Worm (Caenorhabditis elegans) whole organism, young adult: ENCODE results near the gene srh-78.

ENCODE experiments used
- B0019.2 ChIP-seq: fragments of 200-800 bp; sonication (Bioruptor generic); conservative IDR thresholded peaks from 2 replicates; pipeline ENCODE4 v1.3.6; 2022; ENCODE audit warnings: missing genetic modification reagents, missing genetic modification characterization, missing compliant biosample characterization
- B0035.1 ChIP-seq: sonication (generic microtip); optimal IDR thresholded peaks from 2 replicates; lab custom pipeline; 2016; ENCODE audit warnings: missing genetic modification characterization, mild to moderate bottlenecking, missing compliant biosample characterization, missing genotype, missing genetic modification reagents
- D2030.7 ChIP-seq: fragments of 200-800 bp; sonication (Bioruptor generic); IDR thresholded peaks from 2 replicates; pipeline ENCODE4 v1.3.6; 2022; ENCODE audit warnings: missing genetic modification reagents, missing genetic modification characterization, missing compliant biosample characterization
- F22D6.2 ChIP-seq: sonication (generic microtip); optimal IDR thresholded peaks from 2 replicates; lab custom pipeline; 2016; ENCODE audit warnings: mild to moderate bottlenecking, missing genetic modification characterization, missing compliant biosample characterization
- F23B12.7 ChIP-seq: sonication (generic microtip); optimal IDR thresholded peaks from 2 replicates; lab custom pipeline; 2017; ENCODE audit warnings: missing genetic modification characterization, mild to moderate bottlenecking, missing compliant biosample characterization, antibody characterized with exemption, moderate library complexity; ENCODE audit not compliant: insufficient read depth
- F33H1.4 ChIP-seq: fragments of 200-800 bp; sonication (Bioruptor generic); IDR thresholded peaks from 2 replicates; pipeline ENCODE4 v1.3.6; 2022; ENCODE audit warnings: missing genetic modification reagents, missing genetic modification characterization, missing compliant biosample characterization
- F37B4.10 ChIP-seq: fragments of 200-800 bp; sonication (Bioruptor generic); IDR thresholded peaks from 2 replicates; pipeline ENCODE4 v1.3.6; 2022; ENCODE audit warnings: missing genetic modification characterization, missing compliant biosample characterization
- F52B5.7 ChIP-seq: sonication (generic microtip); optimal IDR thresholded peaks from 2 replicates; lab custom pipeline; 2016; ENCODE audit warnings: mild to moderate bottlenecking, missing genetic modification characterization, missing compliant biosample characterization
- F57A8.1 ChIP-seq: fragments of 200-800 bp; sonication (Bioruptor generic); optimal IDR thresholded peaks from 2 replicates; lab custom pipeline; 2018; ENCODE audit warnings: mild to moderate bottlenecking, missing genetic modification characterization, moderate library complexity, missing compliant biosample characterization
- K11D2.4 ChIP-seq: fragments of 200-800 bp; sonication (Bioruptor generic); IDR thresholded peaks from 2 replicates; pipeline ENCODE4 v1.3.6; 2022; ENCODE audit warnings: missing genetic modification reagents, missing genetic modification characterization, missing compliant biosample characterization
- T26A5.8 ChIP-seq: sonication (generic microtip); optimal IDR thresholded peaks from 2 replicates; lab custom pipeline; 2016; ENCODE audit warnings: missing genetic modification characterization, missing compliant biosample characterization
- Y53F4B.3 ChIP-seq: fragments of 200-800 bp; sonication (Bioruptor generic); IDR thresholded peaks from 2 replicates; pipeline ENCODE4 v1.3.6; 2022; ENCODE audit warnings: missing genetic modification reagents, missing genetic modification characterization, missing compliant biosample characterization
- Y53G8AR.9 ChIP-seq: fragments of 200-800 bp; sonication (Bioruptor generic); conservative IDR thresholded peaks from 2 replicates; pipeline ENCODE4 v1.3.6; 2022; ENCODE audit warnings: missing genetic modification reagents, missing genetic modification characterization, missing compliant biosample characterization
- Y56A3A.18 ChIP-seq: fragments of 200-800 bp; sonication (Bioruptor generic); IDR thresholded peaks from 2 replicates; pipeline ENCODE4 v1.3.6; 2022; ENCODE audit warnings: missing genetic modification reagents, missing genetic modification characterization, missing compliant biosample characterization
- aptf-2 ChIP-seq: fragments of 200-800 bp; sonication (Bioruptor generic); conservative IDR thresholded peaks from 2 replicates; pipeline ENCODE4 v1.3.6; 2022; ENCODE audit warnings: missing genetic modification reagents, missing genetic modification characterization, missing compliant biosample characterization
- bed-1 ChIP-seq: fragments of 200-800 bp; sonication (Bioruptor generic); IDR thresholded peaks from 2 replicates; pipeline ENCODE4 v1.3.6; 2022; ENCODE audit warnings: missing genetic modification reagents, missing genetic modification characterization, missing compliant biosample characterization
- bed-2 ChIP-seq: fragments of 200-800 bp; sonication (Bioruptor generic); IDR thresholded peaks from 2 replicates; pipeline ENCODE4 v1.3.6; 2022; ENCODE audit warnings: missing genetic modification reagents, missing genetic modification characterization, missing compliant biosample characterization
- ccch-3 ChIP-seq: fragments of 200-800 bp; sonication (Bioruptor generic); optimal IDR thresholded peaks from 2 replicates; lab custom pipeline; 2018; ENCODE audit warnings: mild to moderate bottlenecking, missing genetic modification characterization, missing compliant biosample characterization
- cebp-1 ChIP-seq, 2 experiments: fragments of 200-800 bp in 1 of 2; sonication (Bioruptor generic) in 1 of 2; sonication (generic microtip) in 1 of 2; IDR thresholded peaks in 1 of 2; optimal IDR thresholded peaks in 1 of 2; 2 replicates each; pipeline versions ENCODE4 v1.3.6 to Lab custom; 2017 to 2022; ENCODE audit warnings: missing compliant biosample characterization in 2 of 2, missing genetic modification characterization in 2 of 2, mild to moderate bottlenecking in 1 of 2, missing genetic modification reagents in 1 of 2, moderate library complexity in 1 of 2
- ceh-27 ChIP-seq: fragments of 200-800 bp; sonication (Bioruptor generic); optimal IDR thresholded peaks from 2 replicates; lab custom pipeline; 2018; ENCODE audit warnings: mild to moderate bottlenecking, missing genetic modification characterization, moderate library complexity, missing compliant biosample characterization
- ceh-79 ChIP-seq: sonication (generic microtip); optimal IDR thresholded peaks from 2 replicates; lab custom pipeline; 2017; ENCODE audit warnings: mild to moderate bottlenecking, missing genetic modification characterization, missing compliant biosample characterization
- ceh-91 ChIP-seq: fragments of 200-800 bp; sonication (Bioruptor generic); IDR thresholded peaks from 2 replicates; pipeline ENCODE4 v1.3.6; 2022; ENCODE audit warnings: missing genetic modification reagents, missing genetic modification characterization, missing compliant biosample characterization
- dpl-1 ChIP-seq: fragments of 150-350 bp; optimal IDR thresholded peaks from 2 replicates; lab custom pipeline; 2014; ENCODE audit warnings: missing biosample characterization, missing genetic modification reagents, missing genetic modification characterization
- egl-44 ChIP-seq: fragments of 200-800 bp; sonication (Bioruptor generic); IDR thresholded peaks from 2 replicates; pipeline ENCODE4 v1.3.6; 2022; ENCODE audit warnings: missing genetic modification reagents, missing genetic modification characterization, missing compliant biosample characterization
- him-1 ChIP-seq: sonication (generic microtip); optimal IDR thresholded peaks from 2 replicates; lab custom pipeline; 2016; ENCODE audit warnings: missing genotype, missing genetic modification reagents, missing genetic modification characterization, missing compliant biosample characterization
- hlh-12 ChIP-seq: sonication (generic microtip); optimal IDR thresholded peaks from 2 replicates; lab custom pipeline; 2016; ENCODE audit warnings: missing genetic modification characterization, missing compliant biosample characterization
- hlh-26 ChIP-seq: fragments of 200-800 bp; sonication (Bioruptor generic); conservative IDR thresholded peaks from 2 replicates; pipeline ENCODE4 v1.3.6; 2022; ENCODE audit warnings: missing genetic modification reagents, missing genetic modification characterization, missing compliant biosample characterization
- hsf-1 ChIP-seq: fragments of 200-800 bp; sonication (Bioruptor generic); IDR thresholded peaks from 2 replicates; pipeline ENCODE4 v1.3.6; 2022; ENCODE audit warnings: missing genetic modification reagents, missing genetic modification characterization, missing compliant biosample characterization
- lag-1 ChIP-seq: fragments of 200-800 bp; sonication (Bioruptor generic); IDR thresholded peaks from 2 replicates; pipeline ENCODE4 v1.3.6; 2022; ENCODE audit warnings: missing genetic modification reagents, missing genetic modification characterization, missing compliant biosample characterization
- lsl-1 ChIP-seq: fragments of 200-800 bp; sonication (Bioruptor generic); optimal IDR thresholded peaks from 2 replicates; lab custom pipeline; 2018; ENCODE audit warnings: mild to moderate bottlenecking, missing genetic modification characterization, moderate library complexity, missing compliant biosample characterization
- madf-6 ChIP-seq: fragments of 200-800 bp; sonication (Bioruptor generic); IDR thresholded peaks from 2 replicates; pipeline ENCODE4 v1.3.6; 2022; ENCODE audit warnings: missing genetic modification reagents, missing genetic modification characterization, missing compliant biosample characterization
- madf-8 ChIP-seq: fragments of 200-800 bp; sonication (Bioruptor generic); conservative IDR thresholded peaks from 2 replicates; pipeline ENCODE4 v1.3.6; 2022; ENCODE audit warnings: missing genetic modification reagents, missing genetic modification characterization, missing compliant biosample characterization
- mel-28 ChIP-seq: sonication (generic microtip); optimal IDR thresholded peaks from 2 replicates; lab custom pipeline; 2016; ENCODE audit warnings: borderline replicate concordance, mild to moderate bottlenecking, missing genetic modification characterization, missing compliant biosample characterization
- mes-4 ChIP-seq: sonication (generic microtip); optimal IDR thresholded peaks from 2 replicates; lab custom pipeline; 2016; ENCODE audit warnings: missing genotype, missing genetic modification characterization, missing compliant biosample characterization
- mxl-1 ChIP-seq: sonication (generic microtip); optimal IDR thresholded peaks from 2 replicates; lab custom pipeline; 2016; ENCODE audit warnings: missing genetic modification characterization, missing compliant biosample characterization
- nfya-1 ChIP-seq: sonication (generic microtip); optimal IDR thresholded peaks from 2 replicates; lab custom pipeline; 2017; ENCODE audit warnings: antibody characterized with exemption, missing compliant biosample characterization, missing genetic modification characterization, borderline replicate concordance; ENCODE audit not compliant: insufficient read depth
- nhr-90 ChIP-seq: sonication (generic microtip); optimal IDR thresholded peaks from 2 replicates; lab custom pipeline; 2016; ENCODE audit warnings: missing genotype, mild to moderate bottlenecking, missing genetic modification characterization, missing compliant biosample characterization
- rec-8 ChIP-seq, 2 experiments: sonication (generic microtip); optimal IDR thresholded peaks; 2 replicates each; lab custom pipeline; 2016; ENCODE audit warnings: mild to moderate bottlenecking in 2 of 2, missing genetic modification characterization in 2 of 2, missing genetic modification reagents in 2 of 2, missing genotype in 2 of 2, missing biosample characterization in 1 of 2, missing compliant biosample characterization in 1 of 2, moderate library complexity in 1 of 2
- snpc-1.3 ChIP-seq: sonication (generic microtip); optimal IDR thresholded peaks from 2 replicates; lab custom pipeline; 2017; ENCODE audit warnings: missing genetic modification characterization, mild to moderate bottlenecking, missing compliant biosample characterization, antibody characterized with exemption, moderate library complexity, missing genotype, missing genetic modification reagents; ENCODE audit not compliant: insufficient read depth
- tbx-9 ChIP-seq: sonication (generic microtip); optimal IDR thresholded peaks from 2 replicates; lab custom pipeline; 2016; ENCODE audit warnings: borderline replicate concordance, missing genetic modification characterization, inconsistent platforms, missing compliant biosample characterization
- tlf-1 ChIP-seq: fragments of 200-800 bp; sonication (Bioruptor generic); optimal IDR thresholded peaks from 2 replicates; lab custom pipeline; 2018; ENCODE audit warnings: mild to moderate bottlenecking, missing genetic modification characterization, missing compliant biosample characterization
- unc-62 ChIP-seq: fragments of 150-350 bp; optimal IDR thresholded peaks from 2 replicates; lab custom pipeline; 2014; ENCODE audit warnings: missing biosample characterization, missing genetic modification reagents, missing genetic modification characterization

The srh-78 gene

ce11 chrV:215697-216096 lies 1.2 kb upstream of the srh-78 start (continued):
- TF ChIP-seq ccch-3 (GFP tag; lab: Kevin White, UChicago): no peak
- TF ChIP-seq Y56A3A.18 (GFP tag; lab: Robert Waterston, UW): no peak
- TF ChIP-seq ceh-91: no peak

DNA sequence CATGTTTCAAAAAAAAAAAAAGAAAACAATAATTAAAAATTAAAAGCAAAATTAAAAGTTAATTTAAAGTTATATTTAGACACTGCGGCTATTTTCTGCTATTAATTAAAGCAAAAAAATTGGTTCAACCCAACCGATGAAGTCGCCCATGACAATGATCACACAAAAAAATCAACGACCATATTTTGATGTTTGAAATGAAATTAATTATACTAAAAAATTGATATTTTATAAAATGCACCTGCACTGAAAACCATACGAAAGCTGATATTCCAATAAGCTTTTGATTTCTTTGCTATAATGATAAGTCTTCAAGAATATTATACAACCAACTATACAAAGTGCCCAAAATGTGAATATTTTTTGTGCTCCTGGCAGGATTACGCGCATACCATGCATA lies 2.7 kb downstream of the srh-78 start, which contains the start of gene srh-80:
TSS of gene srh-80 (plus strand) at position 301 of the 400 bp plus-strand sequence.
- TF ChIP-seq B0035.1 (tag; lab: Kevin White, UChicago): no peak
- no peak for TF ChIP-seq mes-4
- no peak for TF ChIP-seq hsf-1 (GFP tag; lab: Robert Waterston, UW)
- no peak for TF ChIP-seq bed-2 (GFP tag; lab: Robert Waterston, UW)
- no peak for TF ChIP-seq rec-8 (tag; optimal IDR thresholded peaks at IDR 0.05; lab: Kevin White, UChicago)
- no peak for TF ChIP-seq K11D2.4
- no peak for TF ChIP-seq nhr-90 (tag; lab: Kevin White, UChicago)
- no peak for TF ChIP-seq hlh-12 (tag; lab: Kevin White, UChicago)
- no peak for TF ChIP-seq mel-28 (tag; lab: Kevin White, UChicago)
- TF ChIP-seq him-1: no peak
- TF ChIP-seq cebp-1 (GFP tag; IDR thresholded peaks at IDR 0.05; lab: Robert Waterston, UW): no peak
- no peak for TF ChIP-seq cebp-1 (tag; optimal IDR thresholded peaks at IDR 0.05; lab: Kevin White, UChicago)
- no peak for TF ChIP-seq lsl-1 (GFP tag; lab: Kevin White, UChicago)
- TF ChIP-seq ceh-79 (tag; lab: Kevin White, UChicago): no peak
- no peak for TF ChIP-seq snpc-1.3
- TF ChIP-seq F33H1.4: no peak
- TF ChIP-seq F52B5.7 (tag; lab: Kevin White, UChicago): no peak
- TF ChIP-seq aptf-2 (GFP tag; lab: Robert Waterston, UW): no peak
- no peak for TF ChIP-seq T26A5.8 (tag; lab: Kevin White, UChicago)
- no peak for TF ChIP-seq Y53F4B.3

DNA sequence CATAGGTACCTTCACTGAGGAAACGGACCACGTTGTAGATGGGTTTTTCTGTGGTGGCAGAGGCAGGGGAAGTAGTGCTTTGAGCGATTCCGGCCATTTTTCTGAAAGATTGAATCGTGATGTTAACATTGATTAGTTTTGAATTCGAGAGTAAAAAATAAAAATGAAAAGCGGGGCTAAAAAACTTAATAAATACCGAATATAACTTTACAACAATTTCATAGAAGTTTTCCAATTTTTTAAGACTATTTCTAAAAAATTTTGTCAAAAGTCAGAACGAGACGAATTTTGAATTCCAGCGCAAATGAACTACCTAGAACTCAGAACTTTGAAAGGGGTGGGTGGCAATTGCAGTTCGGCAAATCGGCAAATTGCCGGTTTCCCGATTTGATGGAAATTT lies 17.6 kb downstream of the srh-78 start, which contains the start of gene kin-33:
TSS of gene kin-33 (minus strand) at position 101 of the 400 bp plus-strand sequence.
- TF ChIP-seq dpl-1 (no peak), Y53G8AR.9 (GFP tag; lab: Robert Waterston, UW) (no peak), mxl-1 (tag; lab: Kevin White, UChicago) (no peak), D2030.7 (no peak), ceh-27 (no peak), hlh-12 (tag; lab: Kevin White, UChicago) (no peak), tlf-1 (no peak)

- TF ChIP-seq egl-44 (GFP tag; lab: Robert Waterston, UW): no peak
- no peak for TF ChIP-seq F23B12.7 (tag; lab: Kevin White, UChicago)
- no peak for TF ChIP-seq nfya-1 (tag; lab: Kevin White, UChicago)
- TF ChIP-seq Y53G8AR.9 (GFP tag; lab: Robert Waterston, UW): no peak
- no peak for TF ChIP-seq tbx-9 (tag; lab: Kevin White, UChicago)
- TF ChIP-seq F22D6.2 (tag; lab: Kevin White, UChicago): no peak
- TF ChIP-seq mel-28 (tag; lab: Kevin White, UChicago): no peak
- TF ChIP-seq Y53F4B.3: no peak
- TF ChIP-seq hlh-26: no peak
- TF ChIP-seq unc-62 (GFP tag; lab: Kevin White, UChicago): no peak
- TF ChIP-seq lag-1 (GFP tag; lab: Robert Waterston, UW): no peak
- no peak for TF ChIP-seq F33H1.4
- no peak for TF ChIP-seq bed-1 (GFP tag; lab: Robert Waterston, UW)
- no peak for TF ChIP-seq nhr-90 (tag; lab: Kevin White, UChicago)
- no peak for TF ChIP-seq F57A8.1 (GFP tag; lab: Kevin White, UChicago)
- no peak for TF ChIP-seq F37B4.10 (GFP tag; lab: Robert Waterston, UW)
- no peak for TF ChIP-seq madf-6 (GFP tag; lab: Robert Waterston, UW)
- no peak for TF ChIP-seq madf-8 (GFP tag; lab: Robert Waterston, UW)
- TF ChIP-seq B0019.2: no peak
Observed at ce11 chrV:237012-237411, 20.1 kb downstream of the srh-78 start.
